Worm (Caenorhabditis elegans): Measurements from ENCODE around the gene K09A9.8.

K09A9.8 gene

ce11 chrX:15585144-15585543 is 11.8 kb downstream of the K09A9.8 start:
- TF ChIP-seq snpc-1.1 (tag; optimal IDR thresholded peaks at IDR 0.05; ENCODE audit: insufficient read depth) (peak; percentile 14), tbp1 (GFP tag; optimal IDR thresholded peaks at IDR 0.05) (no peak), snpc-4 (GFP tag; optimal IDR thresholded peaks at IDR 0.05) (no peak), snpc-4 (tag; optimal IDR thresholded peaks at IDR 0.05) (peak in 2 of 4 experiments; percentile 83 to 85)

- TF ChIP-seq F37B4.10 (GFP tag; IDR thresholded peaks at IDR 0.05) (no peak), attf-6 (GFP tag; IDR thresholded peaks at IDR 0.05) (no peak), B0019.2 (GFP tag; conservative IDR thresholded peaks at IDR 0.05) (no peak), efl-1 (GFP tag; optimal IDR thresholded peaks at IDR 0.05) (no peak), tbx-9 (tag; optimal IDR thresholded peaks at IDR 0.05; ENCODE audit: borderline replicate concordance) (no peak), K11D2.4 (GFP tag; IDR thresholded peaks at IDR 0.05) (no peak), bed-1 (GFP tag; IDR thresholded peaks at IDR 0.05) (no peak), cebp-2 (GFP tag; IDR thresholded peaks at IDR 0.05) (no peak), ceh-58 (GFP tag; IDR thresholded peaks at IDR 0.05) (no peak), athp-1 (tag; optimal IDR thresholded peaks at IDR 0.05) (no peak), dox-1 (GFP tag; IDR thresholded peaks at IDR 0.05) (no peak), B0336.3 (GFP tag; IDR thresholded peaks at IDR 0.05) (no peak), snpc-1.3 (tag; optimal IDR thresholded peaks at IDR 0.05; ENCODE audit: insufficient read depth) (no peak), pbrm-1 (GFP tag; IDR thresholded peaks at IDR 0.05) (no peak), nfya-2 (GFP tag; IDR thresholded peaks at IDR 0.05) (no peak)
Measured at ce11 chrX:15576942-15577341, 20.0 kb downstream of the K09A9.8 start, which contains the start of gene K09A9.6. Gene K09A9.6, plus strand, starts transcription at chrX:15577242.

ce11 chrX:15575460-15575859 is 21.5 kb downstream of the K09A9.8 start:
- no peak for TF ChIP-seq Y53G8AR.9 (GFP tag; conservative IDR thresholded peaks at IDR 0.05)
- TF ChIP-seq lsy-27 (tag; optimal IDR thresholded peaks at IDR 0.05; ENCODE audit: borderline replicate concordance, insufficient read depth): no peak
- TF ChIP-seq ceh-27 (GFP tag; optimal IDR thresholded peaks at IDR 0.05): no peak
- TF ChIP-seq somi-1 (GFP tag; optimal IDR thresholded peaks at IDR 0.05): no peak
- no peak for TF ChIP-seq dpl-1 (GFP tag; optimal IDR thresholded peaks at IDR 0.05)
- no peak for TF ChIP-seq ztf-3 (GFP tag; optimal IDR thresholded peaks at IDR 0.05)
- TF ChIP-seq unc-130 (GFP tag; optimal IDR thresholded peaks at IDR 0.05): no peak
- TF ChIP-seq B0035.1 (tag; optimal IDR thresholded peaks at IDR 0.05): no peak
- TF ChIP-seq ztf-28 (GFP tag; IDR thresholded peaks at IDR 0.05): no peak
- TF ChIP-seq ztf-22 (GFP tag; optimal IDR thresholded peaks at IDR 0.05): no peak
- no peak for TF ChIP-seq ceh-79 (tag; optimal IDR thresholded peaks at IDR 0.05)
- no peak for TF ChIP-seq sea-2 (GFP tag; IDR thresholded peaks at IDR 0.05)
- TF ChIP-seq akir-1 (GFP tag; optimal IDR thresholded peaks at IDR 0.05): no peak
- TF ChIP-seq bed-2 (GFP tag; IDR thresholded peaks at IDR 0.05): no peak
- no peak for TF ChIP-seq egl-44 (GFP tag; IDR thresholded peaks at IDR 0.05)
- no peak for TF ChIP-seq zfh-2 (GFP tag; conservative IDR thresholded peaks at IDR 0.05)
- no peak for TF ChIP-seq aptf-2 (GFP tag; conservative IDR thresholded peaks at IDR 0.05)
- TF ChIP-seq pbrm-1 (GFP tag; IDR thresholded peaks at IDR 0.05): no peak
- TF ChIP-seq nhr-179 (tag; optimal IDR thresholded peaks at IDR 0.05): no peak
- TF ChIP-seq rec-8 (tag; optimal IDR thresholded peaks at IDR 0.05): no peak
